Fruit fly (Drosophila melanogaster): ENCODE data around the gene CG13405.

Gene CG13405

DNA sequence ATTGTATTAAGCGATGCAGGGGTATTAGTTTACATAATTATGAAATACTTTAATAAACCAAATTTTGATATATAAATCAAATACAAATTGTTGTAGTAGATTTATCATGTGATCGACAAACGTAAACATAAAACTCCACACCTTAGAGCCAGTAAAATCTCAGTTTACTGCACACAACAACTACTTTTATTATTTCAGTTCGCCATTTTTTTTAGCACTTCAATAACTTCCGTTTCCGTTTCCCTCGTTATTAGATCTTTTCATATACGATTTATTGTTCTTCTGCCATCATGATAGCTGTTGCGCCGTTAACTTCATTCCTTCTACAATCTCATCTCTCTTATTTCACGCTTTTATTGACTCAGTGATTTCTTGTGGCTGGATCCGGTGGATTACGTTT lies at the start of gene CG13405:
Gene CG13405, minus strand, starts transcription at position 101 of the 400 bp plus-strand sequence.
- TF ChIP-seq EcR (GFP tag; optimal IDR thresholded peaks at IDR 0.05): no peak
- TF ChIP-seq CG12605 (GFP tag; IDR thresholded peaks at IDR 0.05): no peak
- no peak for TF ChIP-seq D1 (tag; optimal IDR thresholded peaks at IDR 0.05)
- no peak for TF ChIP-seq CG8301 (tag; optimal IDR thresholded peaks at IDR 0.05)

dm6 chr3L:123784-124479 lies 48.8 kb upstream of the CG13405 start:
- no peak for TF ChIP-seq CG15710 (tag; optimal IDR thresholded peaks at IDR 0.05)
- no peak for TF ChIP-seq CG32121 (GFP tag; IDR thresholded peaks at IDR 0.05)
- TF ChIP-seq CG34367 (tag; optimal IDR thresholded peaks at IDR 0.05): no peak
- TF ChIP-seq EcR (GFP tag; optimal IDR thresholded peaks at IDR 0.05): peak; percentile 21
- no peak for TF ChIP-seq CG8159 (tag; optimal IDR thresholded peaks at IDR 0.05)
- TF ChIP-seq CG10348 (GFP tag; IDR thresholded peaks at IDR 0.05): no peak
- no peak for TF ChIP-seq Snoo (tag; optimal IDR thresholded peaks at IDR 0.05)
- TF ChIP-seq fd96Ca (GFP tag; IDR thresholded peaks at IDR 0.05): 0 out of 3 replicates have a peak, but pooled peaks have one; percentile 10

dm6 chr3L:119390-119789 lies 44.3 kb upstream of the CG13405 start:
- no peak for TF ChIP-seq CG14655 (GFP tag; optimal IDR thresholded peaks at IDR 0.05)
- TF ChIP-seq CG4496 (GFP tag; IDR thresholded peaks at IDR 0.05): 0 out of 3 replicates have a peak, but pooled peaks have one; percentile 29
- TF ChIP-seq Pif1B (GFP tag; optimal IDR thresholded peaks at IDR 0.05): no peak

- TF ChIP-seq CG15710 (tag; optimal IDR thresholded peaks at IDR 0.05) (peak; percentile 22), Pif1A (GFP tag; optimal IDR thresholded peaks at IDR 0.05) (no peak), CG4496 (GFP tag; IDR thresholded peaks at IDR 0.05) (peak; percentile 9; the same call in 1 of the 3 replicates)
Observed at dm6 chr3L:109936-110335, 34.8 kb upstream of the CG13405 start.

dm6 chr3L:109058-109457 lies 33.9 kb upstream of the CG13405 start:
- TF ChIP-seq Snoo (tag; optimal IDR thresholded peaks at IDR 0.05): no peak
- TF ChIP-seq D1 (tag; optimal IDR thresholded peaks at IDR 0.05): peak; percentile 25

DNA sequence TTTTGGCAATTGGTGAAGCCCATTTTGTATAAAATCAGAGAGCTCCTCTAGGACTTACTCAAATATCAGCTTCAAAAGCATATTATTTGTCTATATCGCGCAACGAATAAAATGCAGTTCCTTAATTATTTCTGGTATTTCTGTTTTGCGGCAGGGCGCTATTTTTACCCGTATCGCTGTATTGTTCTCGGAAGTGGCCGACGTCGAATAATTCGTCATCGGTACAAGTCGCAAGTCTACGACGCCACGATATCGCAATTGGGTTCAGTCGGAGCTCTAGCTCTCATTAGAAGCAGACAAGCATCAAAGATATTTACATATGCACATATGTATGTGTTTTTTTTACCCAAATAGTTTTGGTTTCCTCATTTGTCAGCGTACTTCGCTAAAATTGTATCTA lies 28.9 kb upstream of the CG13405 start:
- TF ChIP-seq Snoo (tag; optimal IDR thresholded peaks at IDR 0.05) (no peak), EcR (GFP tag; optimal IDR thresholded peaks at IDR 0.05) (no peak), CG8159 (tag; optimal IDR thresholded peaks at IDR 0.05) (no peak), CG4496 (GFP tag; IDR thresholded peaks at IDR 0.05) (no peak), Pif1A (GFP tag; optimal IDR thresholded peaks at IDR 0.05) (no peak), CG10348 (GFP tag; IDR thresholded peaks at IDR 0.05) (no peak), CG9948 (tag; optimal IDR thresholded peaks at IDR 0.05) (no peak), CG14655 (GFP tag; optimal IDR thresholded peaks at IDR 0.05) (no peak), CG34367 (tag; optimal IDR thresholded peaks at IDR 0.05) (no peak), Ets98B (GFP tag; IDR thresholded peaks at IDR 0.05) (no peak)

- TF ChIP-seq Pif1B (GFP tag; optimal IDR thresholded peaks at IDR 0.05) (no peak), CG8159 (tag; optimal IDR thresholded peaks at IDR 0.05) (no peak), CG10348 (GFP tag; IDR thresholded peaks at IDR 0.05) (no peak)
Observed at dm6 chr3L:98275-98674, 23.1 kb upstream of the CG13405 start, which contains the start of gene CG12483. Gene CG12483 (minus strand): TSS chr3L:98375.

- TF ChIP-seq fd96Ca (GFP tag; IDR thresholded peaks at IDR 0.05) (no peak), Ets98B (GFP tag; IDR thresholded peaks at IDR 0.05) (no peak), rn (GFP tag; IDR thresholded peaks at IDR 0.05) (no peak), CG32121 (GFP tag; IDR thresholded peaks at IDR 0.05) (no peak), CG12605 (GFP tag; IDR thresholded peaks at IDR 0.05) (no peak), EcR (GFP tag; optimal IDR thresholded peaks at IDR 0.05) (no peak), CG8159 (tag; optimal IDR thresholded peaks at IDR 0.05) (no peak), CG34367 (tag; optimal IDR thresholded peaks at IDR 0.05) (no peak), CG13204 (GFP tag; optimal IDR thresholded peaks at IDR 0.05) (no peak), D1 (tag; optimal IDR thresholded peaks at IDR 0.05) (no peak), CG8301 (tag; optimal IDR thresholded peaks at IDR 0.05) (no peak), gl (tag; optimal IDR thresholded peaks at IDR 0.05) (no peak)
Observed at dm6 chr3L:97823-98222, 22.7 kb upstream of the CG13405 start.
